Fruit fly (Drosophila melanogaster): ENCODE results near the gene Sfp38D.

Sfp38D gene

DNA sequence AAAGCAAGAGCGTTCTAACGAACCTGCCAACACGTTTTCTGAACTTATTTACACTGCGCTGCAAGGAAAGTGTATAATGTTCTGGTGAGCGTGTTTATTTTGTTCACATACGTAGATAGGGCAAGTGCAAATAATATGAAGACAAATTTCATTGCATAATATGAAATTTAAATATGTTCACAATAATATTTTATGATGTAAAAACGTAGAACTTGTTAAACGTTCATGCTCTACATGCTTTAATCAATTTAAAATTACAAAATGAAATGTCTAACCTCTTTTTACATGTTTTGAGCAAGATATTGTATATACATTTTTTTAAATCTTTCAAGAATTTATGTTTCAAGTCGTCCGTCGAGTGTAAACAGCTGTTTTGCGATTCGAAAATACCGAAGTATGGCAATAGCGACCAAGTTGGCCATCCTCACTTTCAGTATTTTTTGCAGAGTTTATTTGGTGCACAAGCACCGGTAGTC is 4.7 kb downstream of the Sfp38D start, which contains the start of the genes phr6-4 and CG2608 (continued):
- TF ChIP-seq Hr39 (GFP tag; optimal IDR thresholded peaks at IDR 0.05) (peak; percentile 93), CG15336 (GFP tag; IDR thresholded peaks at IDR 0.05) (peak; percentile 91), ss (GFP tag; optimal IDR thresholded peaks at IDR 0.05) (peak in 1 of 2 experiments; percentile 94), CG11902 (GFP tag; optimal IDR thresholded peaks at IDR 0.05) (peak; percentile 83), CG4318 (GFP tag; optimal IDR thresholded peaks at IDR 0.05) (no peak), CG1621 (tag; optimal IDR thresholded peaks at IDR 0.05) (peak; percentile 87), Smox (GFP tag; optimal IDR thresholded peaks at IDR 0.05) (peak; percentile 93), CG6163 (GFP tag; IDR thresholded peaks at IDR 0.05) (peak; percentile 90), CG3032 (tag; optimal IDR thresholded peaks at IDR 0.05) (peak; percentile 95), Blimp-1 (GFP tag; optimal IDR thresholded peaks at IDR 0.05) (peak; percentile 86), CG32006 (GFP tag; optimal IDR thresholded peaks at IDR 0.05) (peak; percentile 97), Gug (GFP tag; IDR thresholded peaks at IDR 0.05) (peak; percentile 88), esn (GFP tag; optimal IDR thresholded peaks at IDR 0.05) (peak; percentile 96), topi (GFP tag; optimal IDR thresholded peaks at IDR 0.05) (peak; percentile 94), fd85E (GFP tag; optimal IDR thresholded peaks at IDR 0.05) (peak; percentile 76), svp (GFP tag) (peak; percentile 95), vri (GFP tag; optimal IDR thresholded peaks at IDR 0.05) (peak; percentile 87), dsx (GFP tag; optimal IDR thresholded peaks at IDR 0.05; ENCODE audit: poor library complexity, severe bottlenecking) (peak; percentile 92), lz (GFP tag; optimal IDR thresholded peaks at IDR 0.05) (peak; percentile 95), fd59A (GFP tag; optimal IDR thresholded peaks at IDR 0.05) (peak; percentile 93), CG6854 (GFP tag; optimal IDR thresholded peaks at IDR 0.05) (peak; percentile 88), Eip75B (GFP tag; optimal IDR thresholded peaks at IDR 0.05) (peak; percentile 93), CG11762 (GFP tag; optimal IDR thresholded peaks at IDR 0.05; ENCODE audit: insufficient read depth) (peak; percentile 89), dac (GFP tag; optimal IDR thresholded peaks at IDR 0.05) (peak; percentile 87), CG8119 (GFP tag; IDR thresholded peaks at IDR 0.05) (peak; percentile 95), CG10631 (GFP tag; optimal IDR thresholded peaks at IDR 0.05) (peak; percentile 95), Lpt (GFP tag; optimal IDR thresholded peaks at IDR 0.05) (peak; percentile 91), Sox102F (GFP tag; optimal IDR thresholded peaks at IDR 0.05) (peak; percentile 91), salr (GFP tag; optimal IDR thresholded peaks at IDR 0.05) (peak; percentile 81 to 95), CG11294 (GFP tag; IDR thresholded peaks at IDR 0.05) (peak; percentile 85), Hr4 (GFP tag; optimal IDR thresholded peaks at IDR 0.05) (peak; percentile 95), Sox15 (GFP tag; optimal IDR thresholded peaks at IDR 0.05) (peak; percentile 86), eg (GFP tag; IDR thresholded peaks at IDR 0.05) (peak; percentile 87), cyc (GFP tag; optimal IDR thresholded peaks at IDR 0.05) (peak; percentile 92), acj6 (GFP tag; optimal IDR thresholded peaks at IDR 0.05) (peak; percentile 95), Ets21C (GFP tag; optimal IDR thresholded peaks at IDR 0.05) (peak; percentile 87), CG6808 (GFP tag; optimal IDR thresholded peaks at IDR 0.05) (peak; percentile 92), OdsH (GFP tag; optimal IDR thresholded peaks at IDR 0.05) (peak; percentile 95), net (GFP tag; optimal IDR thresholded peaks at IDR 0.05) (peak; percentile 94)

DNA sequence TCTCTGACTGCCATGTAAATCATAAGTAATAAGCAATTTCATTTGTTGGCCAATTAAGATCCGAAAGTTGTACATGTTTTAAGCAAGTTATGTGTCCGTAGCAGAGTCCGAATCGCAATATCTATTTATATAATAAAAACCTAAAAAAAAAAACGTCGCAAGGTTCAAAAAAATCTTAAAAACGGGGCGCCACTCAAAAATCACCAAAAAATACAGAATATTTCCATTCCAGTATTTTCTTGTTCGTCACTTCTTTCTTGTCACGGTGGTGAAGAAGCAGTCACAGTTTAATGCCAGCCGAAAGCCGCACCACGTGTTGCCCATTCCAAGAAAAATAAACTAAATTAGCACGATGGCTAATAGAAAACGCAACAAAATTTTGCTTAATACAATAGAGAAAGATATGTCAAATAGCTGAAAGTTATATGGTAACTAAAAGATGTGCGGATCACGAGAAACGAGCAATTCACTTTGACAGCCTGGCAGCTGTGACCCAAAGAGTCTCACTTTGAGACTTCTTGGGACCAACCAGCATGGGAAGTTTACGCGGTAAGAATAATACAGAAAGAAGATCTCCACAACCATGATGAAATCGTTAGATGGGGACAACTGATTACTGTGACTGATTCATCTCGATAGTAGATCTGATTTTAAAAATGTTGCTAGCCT is 6.7 kb downstream of the Sfp38D start:
- TF ChIP-seq CG11902 (GFP tag; optimal IDR thresholded peaks at IDR 0.05) = no peak
- TF ChIP-seq svp (GFP tag) = peak; percentile 63
- TF ChIP-seq Eip78C (GFP tag) = peak; percentile 48
- peak; percentile 38 for TF ChIP-seq fkh (GFP tag; optimal IDR thresholded peaks at IDR 0.05)
- TF ChIP-seq esn (GFP tag; optimal IDR thresholded peaks at IDR 0.05) = peak; percentile 7
